Worm (Caenorhabditis elegans): ENCODE results near the gene klo-1.

DNA sequence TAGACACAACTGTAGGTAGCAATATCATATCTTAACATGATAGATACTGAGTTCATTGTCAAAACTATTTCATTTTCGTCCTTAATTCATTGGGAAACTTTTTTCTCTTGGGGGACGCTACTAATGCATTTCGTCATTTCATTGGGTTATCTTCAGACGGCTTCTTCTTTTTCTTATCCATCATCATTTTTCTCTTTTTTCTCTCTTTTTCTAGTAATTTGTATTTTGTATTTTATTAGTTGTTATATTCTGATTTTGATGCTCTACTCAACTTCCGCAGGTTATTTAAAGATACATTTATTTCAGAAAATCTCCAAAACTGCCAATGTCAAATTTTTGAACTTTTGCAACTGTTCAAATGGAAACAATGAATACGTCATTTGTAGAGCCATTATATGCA is 4.5 kb downstream of the klo-1 start, which contains the start of gene npr-35:
- TF ChIP-seq sea-2 (GFP tag; optimal IDR thresholded peaks at IDR 0.05) (no peak), ceh-82 (tag; optimal IDR thresholded peaks at IDR 0.05) (no peak), R02D3.7 (tag; optimal IDR thresholded peaks at IDR 0.05) (no peak), elt-3 (tag; optimal IDR thresholded peaks at IDR 0.05) (no peak)
